Worm (Caenorhabditis elegans): ENCODE results near the gene ptr-25.

ptr-25 gene

ce11 chrIII:10460427-10461163, 27.3 kb upstream of the ptr-25 start, which contains the start of gene ecps-1:
Gene ecps-1, minus strand, starts transcription at chrIII:10460551.
- TF ChIP-seq lsy-2 (tag; optimal IDR thresholded peaks at IDR 0.05) (peak; percentile 74), ham-2 (GFP tag; optimal IDR thresholded peaks at IDR 0.05) (no peak), bed-3 (GFP tag; optimal IDR thresholded peaks at IDR 0.05) (no peak), lin-32 (GFP tag; optimal IDR thresholded peaks at IDR 0.05) (no peak), unc-39 (tag; optimal IDR thresholded peaks at IDR 0.05) (no peak), nhr-237 (tag; optimal IDR thresholded peaks at IDR 0.05) (peak; percentile 88), hlh-1 (tag; optimal IDR thresholded peaks at IDR 0.05) (no peak), zip-8 (tag; optimal IDR thresholded peaks at IDR 0.05) (no peak), ceh-83 (GFP tag; optimal IDR thresholded peaks at IDR 0.05) (no peak), ces-1 (GFP tag; optimal IDR thresholded peaks at IDR 0.05) (peak; percentile 85), pha-4 (tag; optimal IDR thresholded peaks at IDR 0.05) (peak; percentile 66), nhr-2 (tag; optimal IDR thresholded peaks at IDR 0.05) (peak; percentile 20), ceh-43 (GFP tag; optimal IDR thresholded peaks at IDR 0.05) (no peak), snpc-4 (tag; optimal IDR thresholded peaks at IDR 0.05) (no peak), mep-1 (tag; optimal IDR thresholded peaks at IDR 0.05) (peak; percentile 98), unc-120 (tag; optimal IDR thresholded peaks at IDR 0.05; ENCODE audit: poor library complexity, severe bottlenecking) (no peak), mab-5 (tag; optimal IDR thresholded peaks at IDR 0.05) (no peak), lin-13 (tag; optimal IDR thresholded peaks at IDR 0.05) (peak; percentile 63), sem-2 (GFP tag; optimal IDR thresholded peaks at IDR 0.05) (no peak), ztf-11 (tag; optimal IDR thresholded peaks at IDR 0.05) (no peak), cnd-1 (tag; optimal IDR thresholded peaks at IDR 0.05) (peak; percentile 24), nhr-76 (tag; optimal IDR thresholded peaks at IDR 0.05) (no peak), ceh-39 (tag; optimal IDR thresholded peaks at IDR 0.05) (peak; percentile 81), mls-2 (tag; optimal IDR thresholded peaks at IDR 0.05) (no peak)

DNA sequence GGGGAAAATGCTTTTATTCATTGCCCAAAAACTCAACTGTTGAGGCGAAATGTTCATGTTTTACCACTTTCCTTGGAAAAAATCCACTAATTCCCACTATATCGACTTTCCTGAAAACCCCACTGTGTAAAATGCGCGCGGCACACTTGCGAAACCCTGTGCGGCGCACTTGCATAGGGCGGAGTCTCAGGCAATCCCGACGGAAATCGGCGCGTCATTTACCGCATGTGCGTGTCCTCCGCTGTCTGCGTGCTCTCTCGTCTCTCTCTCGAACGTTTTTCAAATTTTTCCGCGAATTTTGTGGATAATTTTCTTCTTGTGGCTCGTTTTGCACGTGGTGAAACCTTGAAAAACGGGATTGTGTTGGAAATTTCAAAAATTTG, 26.8 kb upstream of the ptr-25 start, which contains the start of gene atx-2:
TSS of gene atx-2 (plus strand) at position 226 of the 383 bp plus-strand sequence.
- TF ChIP-seq ceh-39 (tag; optimal IDR thresholded peaks at IDR 0.05) (peak; percentile 54), pha-4 (tag; optimal IDR thresholded peaks at IDR 0.05) (peak; percentile 91), cnd-1 (tag; optimal IDR thresholded peaks at IDR 0.05) (peak; percentile 98), unc-62 (GFP tag; optimal IDR thresholded peaks at IDR 0.05) (peak; percentile 81), mls-2 (tag; optimal IDR thresholded peaks at IDR 0.05) (peak; percentile 100), nhr-2 (tag; optimal IDR thresholded peaks at IDR 0.05) (no peak), unc-120 (tag; optimal IDR thresholded peaks at IDR 0.05; ENCODE audit: poor library complexity, severe bottlenecking) (peak; percentile 98), elt-3 (tag; optimal IDR thresholded peaks at IDR 0.05) (peak; percentile 80), lin-32 (GFP tag; optimal IDR thresholded peaks at IDR 0.05) (peak; percentile 97), sptf-1 (tag; optimal IDR thresholded peaks at IDR 0.05) (peak; percentile 99), lsy-2 (tag; optimal IDR thresholded peaks at IDR 0.05) (peak; percentile 68), nhr-12 (tag; optimal IDR thresholded peaks at IDR 0.05) (peak; percentile 100), ceh-83 (GFP tag; optimal IDR thresholded peaks at IDR 0.05) (peak; percentile 93), bed-3 (GFP tag; optimal IDR thresholded peaks at IDR 0.05) (peak; percentile 96), nhr-76 (tag; optimal IDR thresholded peaks at IDR 0.05) (peak; percentile 98), mab-5 (tag; optimal IDR thresholded peaks at IDR 0.05) (peak; percentile 62), snpc-4 (tag; optimal IDR thresholded peaks at IDR 0.05) (no peak), unc-39 (tag; optimal IDR thresholded peaks at IDR 0.05) (peak; percentile 100), ham-2 (GFP tag; optimal IDR thresholded peaks at IDR 0.05) (peak; percentile 96), ztf-11 (tag; optimal IDR thresholded peaks at IDR 0.05) (peak; percentile 100), tbx-8 (GFP tag; optimal IDR thresholded peaks at IDR 0.05) (peak; percentile 90), zip-8 (tag; optimal IDR thresholded peaks at IDR 0.05) (no peak), ceh-43 (GFP tag; optimal IDR thresholded peaks at IDR 0.05) (peak; percentile 97), nhr-237 (tag; optimal IDR thresholded peaks at IDR 0.05) (peak; percentile 66), hlh-1 (tag; optimal IDR thresholded peaks at IDR 0.05) (peak; percentile 92), elt-1 (tag; optimal IDR thresholded peaks at IDR 0.05; ENCODE audit: borderline replicate concordance, insufficient read depth) (peak; percentile 92), drap-1 (GFP tag; optimal IDR thresholded peaks at IDR 0.05) (peak; percentile 99), lin-13 (tag; optimal IDR thresholded peaks at IDR 0.05) (peak; percentile 95), mep-1 (tag; optimal IDR thresholded peaks at IDR 0.05) (peak; percentile 76), flh-1 (GFP tag; optimal IDR thresholded peaks at IDR 0.05) (peak; percentile 93), ces-1 (GFP tag; optimal IDR thresholded peaks at IDR 0.05) (peak; percentile 34), M03D4.4 (tag; optimal IDR thresholded peaks at IDR 0.05) (peak; percentile 98), sem-2 (GFP tag; optimal IDR thresholded peaks at IDR 0.05) (peak; percentile 95), blmp-1 (tag; optimal IDR thresholded peaks at IDR 0.05) (peak; percentile 91), nhr-28 (tag; optimal IDR thresholded peaks at IDR 0.05) (peak; percentile 74)
